Worm (Caenorhabditis elegans) whole organism, young adult: ENCODE results near the gene rbf-1.

Experiments
- B0261.1 ChIP-seq: sonication (generic microtip); optimal IDR thresholded peaks from 2 replicates; lab custom pipeline; 2016; ENCODE audit warnings: mild to moderate bottlenecking, missing genetic modification characterization, moderate library complexity, missing compliant biosample characterization
- F22D6.2 ChIP-seq: sonication (generic microtip); optimal IDR thresholded peaks from 2 replicates; lab custom pipeline; 2016; ENCODE audit warnings: mild to moderate bottlenecking, missing genetic modification characterization, missing compliant biosample characterization
- F37B4.10 ChIP-seq: fragments of 200-800 bp; sonication (Bioruptor generic); IDR thresholded peaks from 2 replicates; pipeline ENCODE4 v1.3.6; 2022; ENCODE audit warnings: missing genetic modification characterization, missing compliant biosample characterization
- F39B2.1 ChIP-seq: fragments of 200-800 bp; sonication (Bioruptor generic); IDR thresholded peaks from 2 replicates; pipeline ENCODE4 v1.3.6; 2022; ENCODE audit warnings: missing genetic modification reagents, missing genetic modification characterization, missing compliant biosample characterization
- F52B5.7 ChIP-seq: sonication (generic microtip); optimal IDR thresholded peaks from 2 replicates; lab custom pipeline; 2016; ENCODE audit warnings: mild to moderate bottlenecking, missing genetic modification characterization, missing compliant biosample characterization
- K12H6.12 ChIP-seq: fragments of 200-800 bp; sonication (Bioruptor generic); optimal IDR thresholded peaks from 2 replicates; lab custom pipeline; 2018; ENCODE audit warnings: mild to moderate bottlenecking, missing genetic modification characterization, missing compliant biosample characterization
- Y53F4B.3 ChIP-seq: fragments of 200-800 bp; sonication (Bioruptor generic); IDR thresholded peaks from 2 replicates; pipeline ENCODE4 v1.3.6; 2022; ENCODE audit warnings: missing genetic modification reagents, missing genetic modification characterization, missing compliant biosample characterization
- Y67H2A.10 ChIP-seq: fragments of 200-800 bp; sonication (Bioruptor generic); conservative IDR thresholded peaks from 2 replicates; pipeline ENCODE4 v1.3.6; 2022; ENCODE audit warnings: missing genetic modification reagents, missing genetic modification characterization, missing compliant biosample characterization
- Y95B8A.8 ChIP-seq: fragments of 200-800 bp; sonication (Bioruptor generic); IDR thresholded peaks from 2 replicates; pipeline ENCODE4 v1.3.6; 2022; ENCODE audit warnings: missing genetic modification reagents, missing genetic modification characterization, missing compliant biosample characterization
- akir-1 ChIP-seq: fragments of 200-800 bp; sonication (Bioruptor generic); optimal IDR thresholded peaks from 2 replicates; lab custom pipeline; 2018; ENCODE audit warnings: mild to moderate bottlenecking, missing genetic modification characterization, moderate library complexity, missing compliant biosample characterization
- attf-3 ChIP-seq: fragments of 200-800 bp; sonication (Bioruptor generic); conservative IDR thresholded peaks from 2 replicates; pipeline ENCODE4 v1.3.6; 2022; ENCODE audit warnings: missing genetic modification reagents, missing genetic modification characterization, missing compliant biosample characterization
- ceh-27 ChIP-seq: fragments of 200-800 bp; sonication (Bioruptor generic); optimal IDR thresholded peaks from 2 replicates; lab custom pipeline; 2018; ENCODE audit warnings: mild to moderate bottlenecking, missing genetic modification characterization, moderate library complexity, missing compliant biosample characterization
- dpl-1 ChIP-seq: fragments of 150-350 bp; optimal IDR thresholded peaks from 2 replicates; lab custom pipeline; 2014; ENCODE audit warnings: missing biosample characterization, missing genetic modification reagents, missing genetic modification characterization
- efl-1 ChIP-seq: fragments of 150-350 bp; optimal IDR thresholded peaks from 2 replicates; lab custom pipeline; 2014; ENCODE audit warnings: missing biosample characterization, missing genetic modification reagents, missing genetic modification characterization
- egl-18 ChIP-seq: fragments of 200-800 bp; sonication (Bioruptor generic); IDR thresholded peaks from 2 replicates; pipeline ENCODE4 v1.3.6; 2022; ENCODE audit warnings: missing genetic modification reagents, missing genetic modification characterization, missing compliant biosample characterization
- egrh-3 ChIP-seq: fragments of 200-800 bp; sonication (Bioruptor generic); IDR thresholded peaks from 2 replicates; pipeline ENCODE4 v1.3.6; 2022; ENCODE audit warnings: missing genetic modification reagents, missing genetic modification characterization, missing compliant biosample characterization
- ets-4 ChIP-seq: fragments of 200-800 bp; sonication (Bioruptor generic); optimal IDR thresholded peaks from 2 replicates; lab custom pipeline; 2018; ENCODE audit warnings: mild to moderate bottlenecking, missing genetic modification characterization, missing compliant biosample characterization
- fkh-3 ChIP-seq: sonication (generic microtip); optimal IDR thresholded peaks from 2 replicates; lab custom pipeline; 2016; ENCODE audit warnings: mild to moderate bottlenecking, missing genetic modification characterization, missing compliant biosample characterization
- hmg-20 ChIP-seq: fragments of 200-800 bp; sonication (Bioruptor generic); IDR thresholded peaks from 2 replicates; pipeline ENCODE4 v1.3.6; 2022; ENCODE audit warnings: missing genetic modification reagents, missing genetic modification characterization, missing compliant biosample characterization
- hsf-1 ChIP-seq: fragments of 200-800 bp; sonication (Bioruptor generic); IDR thresholded peaks from 2 replicates; pipeline ENCODE4 v1.3.6; 2022; ENCODE audit warnings: missing genetic modification reagents, missing genetic modification characterization, missing compliant biosample characterization
- lin-35 ChIP-seq, 3 experiments: fragments of 150-350 bp in 2 of 3; sonication (generic microtip) in 1 of 3; optimal IDR thresholded peaks; 2 replicates each; lab custom pipeline; 2014 to 2018; ENCODE audit warnings: missing biosample characterization in 3 of 3, missing genetic modification characterization in 3 of 3, missing genetic modification reagents in 3 of 3
- lin-40 ChIP-seq: sonication (generic microtip); optimal IDR thresholded peaks from 2 replicates; lab custom pipeline; 2016; ENCODE audit warnings: missing genetic modification characterization, mild to moderate bottlenecking, missing compliant biosample characterization, missing genotype, missing genetic modification reagents
- lir-1 ChIP-seq: fragments of 200-800 bp; sonication (Bioruptor generic); conservative IDR thresholded peaks from 2 replicates; pipeline ENCODE4 v1.3.6; 2022; ENCODE audit warnings: missing genetic modification reagents, missing genetic modification characterization, missing compliant biosample characterization
- madf-10 ChIP-seq: sonication (generic microtip); optimal IDR thresholded peaks from 2 replicates; lab custom pipeline; 2016; ENCODE audit warnings: mild to moderate bottlenecking, missing genetic modification characterization, missing compliant biosample characterization
- madf-6 ChIP-seq: fragments of 200-800 bp; sonication (Bioruptor generic); IDR thresholded peaks from 2 replicates; pipeline ENCODE4 v1.3.6; 2022; ENCODE audit warnings: missing genetic modification reagents, missing genetic modification characterization, missing compliant biosample characterization
- madf-8 ChIP-seq: fragments of 200-800 bp; sonication (Bioruptor generic); conservative IDR thresholded peaks from 2 replicates; pipeline ENCODE4 v1.3.6; 2022; ENCODE audit warnings: missing genetic modification reagents, missing genetic modification characterization, missing compliant biosample characterization
- mes-4 ChIP-seq: sonication (generic microtip); optimal IDR thresholded peaks from 2 replicates; lab custom pipeline; 2016; ENCODE audit warnings: missing genotype, missing genetic modification characterization, missing compliant biosample characterization
- nhr-120 ChIP-seq: fragments of 200-800 bp; sonication (Bioruptor generic); IDR thresholded peaks from 2 replicates; pipeline ENCODE4 v1.3.6; 2022; ENCODE audit warnings: missing genetic modification characterization, missing compliant biosample characterization
- nhr-90 ChIP-seq: sonication (generic microtip); optimal IDR thresholded peaks from 2 replicates; lab custom pipeline; 2016; ENCODE audit warnings: missing genotype, mild to moderate bottlenecking, missing genetic modification characterization, missing compliant biosample characterization
- sdz-38 ChIP-seq: sonication (generic microtip); optimal IDR thresholded peaks from 2 replicates; lab custom pipeline; 2016; ENCODE audit warnings: missing genotype, missing genetic modification characterization, missing compliant biosample characterization
- snpc-4 ChIP-seq, 5 experiments: fragments of 150-350 bp in 1 of 5; sonication (generic microtip) in 4 of 5; optimal IDR thresholded peaks; 2 replicates each; lab custom pipeline; 2014 to 2018; ENCODE audit warnings: missing genetic modification characterization in 5 of 5, missing biosample characterization in 3 of 5, antibody characterized with exemption in 2 of 5, mild to moderate bottlenecking in 2 of 5, missing compliant biosample characterization in 2 of 5, missing genotype in 2 of 5, moderate library complexity in 2 of 5, missing genetic modification reagents in 1 of 5
- tbx-9 ChIP-seq: sonication (generic microtip); optimal IDR thresholded peaks from 2 replicates; lab custom pipeline; 2016; ENCODE audit warnings: borderline replicate concordance, missing genetic modification characterization, inconsistent platforms, missing compliant biosample characterization
- unc-62 ChIP-seq: fragments of 150-350 bp; optimal IDR thresholded peaks from 2 replicates; lab custom pipeline; 2014; ENCODE audit warnings: missing biosample characterization, missing genetic modification reagents, missing genetic modification characterization
- xnd-1 ChIP-seq: sonication (generic microtip); optimal IDR thresholded peaks from 2 replicates; lab custom pipeline; 2016; ENCODE audit warnings: missing genotype, missing genetic modification reagents, missing genetic modification characterization, missing compliant biosample characterization
- ztf-25 ChIP-seq: fragments of 200-800 bp; sonication (Bioruptor generic); IDR thresholded peaks from 2 replicates; pipeline ENCODE4 v1.3.6; 2022; ENCODE audit warnings: missing genetic modification reagents, missing genetic modification characterization, missing compliant biosample characterization
- ztf-3 ChIP-seq: fragments of 200-800 bp; sonication (Bioruptor generic); optimal IDR thresholded peaks from 2 replicates; lab custom pipeline; 2018; ENCODE audit warnings: mild to moderate bottlenecking, missing genetic modification characterization, missing compliant biosample characterization

The rbf-1 gene

DNA sequence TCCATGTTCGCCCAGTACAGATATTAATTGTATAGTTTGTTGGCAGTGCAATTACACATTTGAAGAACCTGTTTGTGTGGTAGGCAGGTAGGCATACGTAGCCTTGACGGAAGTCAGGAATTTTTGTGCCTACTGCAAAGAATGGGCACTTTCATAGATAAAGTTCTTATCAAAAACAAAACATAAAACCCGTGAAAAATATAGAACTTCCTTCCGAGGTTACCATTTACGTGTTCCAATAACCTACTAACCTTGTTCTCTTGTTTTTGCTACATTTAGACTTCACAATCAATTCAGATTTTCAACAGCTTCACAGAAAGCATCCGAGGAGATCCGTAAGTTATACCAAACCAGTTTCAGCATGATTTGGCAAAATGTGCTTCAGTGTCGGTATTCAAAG is 37.7 kb downstream of the rbf-1 start, which contains the start of gene F37A4.4:
Gene F37A4.4 (plus strand): TSS at position 301 of the 400 bp plus-strand sequence.
- TF ChIP-seq sdz-38 (tag; lab: Kevin White, UChicago) (no peak), snpc-4 (GFP tag; optimal IDR thresholded peaks at IDR 0.05; lab: Kevin White, UChicago) (no peak), snpc-4 (tag; optimal IDR thresholded peaks at IDR 0.05; lab: Kevin White, UChicago) (no peak), hmg-20 (GFP tag; lab: Robert Waterston, UW) (no peak), unc-62 (GFP tag; lab: Kevin White, UChicago) (no peak), ztf-3 (GFP tag; lab: Kevin White, UChicago) (no peak), ets-4 (GFP tag; lab: Kevin White, UChicago) (no peak), lin-40 (tag; lab: Kevin White, UChicago) (no peak), akir-1 (GFP tag; lab: Kevin White, UChicago) (no peak), ceh-27 (GFP tag; lab: Kevin White, UChicago) (no peak), K12H6.12 (tag; lab: Kevin White, UChicago) (no peak)

DNA sequence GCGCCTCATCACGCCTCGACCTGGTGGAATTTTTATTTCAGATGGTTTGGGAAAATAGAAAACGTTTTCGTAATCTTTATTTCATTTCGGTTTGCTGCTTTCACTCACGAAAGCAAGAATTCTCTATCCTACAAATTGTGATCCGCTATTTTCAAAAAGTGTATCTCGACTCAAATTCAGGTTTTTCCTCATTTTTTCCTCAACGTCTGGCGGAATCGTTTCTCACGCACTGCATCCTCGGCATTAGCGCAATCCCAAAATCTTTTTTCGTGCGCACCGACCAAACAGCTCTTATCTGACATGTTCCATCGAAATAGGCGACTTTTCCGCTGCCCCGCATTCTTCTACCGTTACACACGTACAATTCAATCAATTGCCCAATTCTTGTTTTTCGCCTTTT is 42.7 kb downstream of the rbf-1 start, which contains the start of gene F37A4.3:
Gene F37A4.3 (plus strand): TSS at position 301 of the 400 bp plus-strand sequence.
- TF ChIP-seq B0261.1 (tag; lab: Kevin White, UChicago) (no peak), nhr-90 (tag; lab: Kevin White, UChicago) (no peak), mes-4 (tag; lab: Kevin White, UChicago) (no peak), unc-62 (GFP tag; lab: Kevin White, UChicago) (no peak), F22D6.2 (no peak), fkh-3 (tag; lab: Kevin White, UChicago) (no peak), F39B2.1 (GFP tag; lab: Robert Waterston, UW) (no peak), F52B5.7 (tag; lab: Kevin White, UChicago) (no peak), F37B4.10 (GFP tag; lab: Robert Waterston, UW) (no peak), Y67H2A.10 (GFP tag; lab: Robert Waterston, UW) (no peak), madf-8 (GFP tag; lab: Robert Waterston, UW) (no peak), nhr-120 (GFP tag; lab: Robert Waterston, UW) (no peak), Y95B8A.8 (GFP tag; lab: Robert Waterston, UW) (no peak), Y53F4B.3 (GFP tag; lab: Robert Waterston, UW) (no peak), lir-1 (no peak), tbx-9 (tag; lab: Kevin White, UChicago) (no peak), egrh-3 (GFP tag; lab: Robert Waterston, UW) (no peak), ztf-25 (no peak)

DNA sequence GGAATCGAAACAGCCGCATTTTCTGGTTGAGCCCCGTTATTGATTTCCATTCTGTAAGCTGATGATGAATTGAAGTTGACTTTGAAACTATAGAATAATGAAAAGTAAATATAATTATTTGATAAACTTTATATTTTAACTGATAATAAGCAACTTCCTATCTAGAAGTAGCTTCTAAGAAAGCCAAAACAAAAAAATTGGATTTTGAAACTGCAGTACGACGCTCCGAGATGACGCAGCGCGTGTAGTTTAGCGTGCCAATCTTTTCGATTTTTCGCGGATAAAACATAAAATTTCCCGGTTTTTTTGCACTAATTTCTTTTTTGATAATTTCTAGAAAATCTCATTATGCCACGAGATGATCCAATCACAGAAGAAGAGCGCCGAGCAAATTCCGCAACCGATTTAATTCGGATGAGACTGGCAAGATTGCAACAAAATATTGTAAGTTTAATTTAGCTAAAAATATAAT is 46.7 kb downstream of the rbf-1 start, which contains the start of the genes bath-41 and F37A4.2:
Gene bath-41 (minus strand): TSS at position 51 of the 472 bp plus-strand sequence.
Gene F37A4.2 (plus strand): TSS at position 247 of the 472 bp plus-strand sequence.
- TF ChIP-seq egl-18 (GFP tag; lab: Robert Waterston, UW) (no peak), madf-10 (no peak), dpl-1 (GFP tag; lab: Kevin White, UChicago) (peak; percentile 53), attf-3 (GFP tag; lab: Robert Waterston, UW) (peak; percentile 94), madf-8 (GFP tag; lab: Robert Waterston, UW) (0 out of 2 replicates have a peak, but pooled peaks have one; percentile 14), Y95B8A.8 (GFP tag; lab: Robert Waterston, UW) (no peak), madf-6 (GFP tag; lab: Robert Waterston, UW) (peak; percentile 78), hsf-1 (GFP tag; lab: Robert Waterston, UW) (peak; percentile 72), efl-1 (GFP tag; lab: Kevin White, UChicago) (peak; percentile 82), lin-35 (GFP tag; optimal IDR thresholded peaks at IDR 0.05; lab: Kevin White, UChicago) (peak in 1 of 3 experiments; percentile 21), xnd-1 (tag; lab: Kevin White, UChicago) (peak; percentile 32)
